Fruit fly (Drosophila melanogaster): Measurements from ENCODE around the gene trio.

DNA sequence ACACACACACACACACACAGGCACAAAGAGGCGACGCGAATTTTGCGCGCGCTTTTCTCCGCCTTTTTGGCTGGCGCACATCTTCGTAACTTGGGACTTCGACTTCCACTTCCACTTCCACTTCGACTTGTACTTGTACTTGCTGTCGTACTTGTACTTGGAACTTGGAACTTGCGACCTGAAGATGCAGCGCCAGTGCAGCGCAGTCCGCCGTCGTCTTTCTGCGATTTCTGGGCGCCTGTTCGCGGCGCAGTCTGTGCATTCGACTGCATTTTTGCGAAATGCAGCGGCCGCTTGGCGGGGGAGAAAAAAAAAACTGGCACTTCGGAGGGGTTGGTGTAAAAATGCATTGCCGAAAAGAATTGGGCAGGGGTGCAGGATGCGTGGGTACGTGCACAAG is 42.4 kb upstream of the trio start:
- TF ChIP-seq psq (optimal IDR thresholded peaks at IDR 0.05): no peak
- no peak for TF ChIP-seq ttk (optimal IDR thresholded peaks at IDR 0.05)
- no peak for TF ChIP-seq h (optimal IDR thresholded peaks at IDR 0.05)

All from Kc167 (cell line).